Fruit fly (Drosophila melanogaster): Measurements from ENCODE around the gene Octbeta1R.

DNA sequence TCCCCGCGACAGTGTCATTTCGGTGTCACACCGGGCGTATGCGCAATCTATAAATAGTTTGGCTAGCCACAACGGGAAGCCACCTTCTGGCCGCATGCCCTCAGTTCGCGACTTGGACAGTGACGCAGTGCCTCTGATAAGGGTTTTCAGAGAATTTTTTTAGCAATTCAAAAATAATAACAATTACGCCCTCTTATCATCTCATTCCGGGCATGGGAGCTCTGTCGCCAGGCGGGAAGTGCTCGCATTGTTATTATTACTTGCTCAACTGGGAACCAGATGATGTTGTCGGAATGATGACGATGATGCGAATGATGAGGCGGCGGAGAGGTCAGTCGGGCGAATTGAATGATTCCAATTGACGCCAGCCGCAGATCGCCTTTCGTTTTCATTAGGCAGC lies 25.8 kb downstream of the Octbeta1R start:
- TF ChIP-seq YL-1 (GFP tag; optimal IDR thresholded peaks at IDR 0.05) = no peak
- no peak for TF ChIP-seq CG3726 (GFP tag; IDR thresholded peaks at IDR 0.05)
- no peak for TF ChIP-seq CG34224 (GFP tag; IDR thresholded peaks at IDR 0.05; ENCODE audit: partially characterized antibody)
- TF ChIP-seq mld (GFP tag; IDR thresholded peaks at IDR 0.05; ENCODE audit: partially characterized antibody) = no peak
- TF ChIP-seq CG17829 (tag; optimal IDR thresholded peaks at IDR 0.05) = no peak
- no peak for TF ChIP-seq gce (GFP tag; IDR thresholded peaks at IDR 0.05)
- TF ChIP-seq Hr78 (GFP tag; optimal IDR thresholded peaks at IDR 0.05) = no peak
- TF ChIP-seq CG2889 (GFP tag; IDR thresholded peaks at IDR 0.05) = no peak
